Fruit fly (Drosophila melanogaster) whole organism, embryonic: ENCODE results near the gene CG32944.

Experiments used
- Abd-B ChIP-seq: fragments of 200-800 bp; sonication (Bioruptor generic); optimal IDR thresholded peaks from 2 replicates; lab custom pipeline; 2018; ENCODE audit warnings: missing biosample characterization, mild to moderate bottlenecking, missing genetic modification characterization, moderate library complexity
- Awh ChIP-seq: fragments of 200-800 bp; sonication (Bioruptor generic); IDR thresholded peaks from 2 replicates; pipeline ENCODE4, ENCODE4 v1.3.6; 2022; ENCODE audit warnings: missing biosample characterization, missing genetic modification characterization
- CG10565 ChIP-seq: fragments of 200-800 bp; sonication (Bioruptor generic); optimal IDR thresholded peaks from 3 replicates; lab custom pipeline; 2016; ENCODE audit warnings: missing biosample characterization, mild to moderate bottlenecking, missing genetic modification characterization
- CG12391 ChIP-seq: fragments of 200-800 bp; sonication (Bioruptor generic); optimal IDR thresholded peaks from 3 replicates; lab custom pipeline; 2018; ENCODE audit warnings: missing biosample characterization, mild to moderate bottlenecking, missing genetic modification characterization, moderate library complexity
- CG12744 ChIP-seq: fragments of 200-800 bp; sonication (Bioruptor generic); optimal IDR thresholded peaks from 2 replicates; lab custom pipeline; 2016; ENCODE audit warnings: missing biosample characterization, missing genetic modification characterization
- CG13424 ChIP-seq: fragments of 200-800 bp; sonication (Bioruptor generic); optimal IDR thresholded peaks from 2 replicates; lab custom pipeline; 2019; ENCODE audit warnings: missing biosample characterization, mild to moderate bottlenecking, missing genetic modification characterization, moderate library complexity
- CG14667 ChIP-seq: fragments of 200-800 bp; sonication (Bioruptor generic); IDR thresholded peaks from 2 replicates; pipeline ENCODE4 v1.3.6; 2022; ENCODE audit warnings: missing biosample characterization, missing genetic modification characterization
- CG14965 ChIP-seq: fragments of 200-800 bp; sonication (Bioruptor generic); optimal IDR thresholded peaks from 2 replicates; lab custom pipeline; 2016; ENCODE audit warnings: missing biosample characterization, missing genetic modification characterization, borderline replicate concordance
- CG15011 ChIP-seq: fragments of 200-800 bp; sonication (Bioruptor generic); optimal IDR thresholded peaks from 3 replicates; lab custom pipeline; 2018; ENCODE audit warnings: missing biosample characterization, mild to moderate bottlenecking, missing genetic modification characterization
- CG15479 ChIP-seq: fragments of 200-800 bp; sonication (Bioruptor generic); optimal IDR thresholded peaks from 3 replicates; lab custom pipeline; 2019; ENCODE audit warnings: missing biosample characterization, mild to moderate bottlenecking, missing genetic modification characterization, moderate library complexity
- CG17359 ChIP-seq: fragments of 200-800 bp; sonication (Bioruptor generic); optimal IDR thresholded peaks from 3 replicates; lab custom pipeline; 2018; ENCODE audit warnings: missing biosample characterization, mild to moderate bottlenecking, missing genetic modification characterization, moderate library complexity
- CG17361 ChIP-seq: fragments of 200-800 bp; sonication (Bioruptor generic); IDR thresholded peaks from 3 replicates; pipeline ENCODE4 v1.3.6; 2022; ENCODE audit warnings: missing biosample characterization, missing genetic modification characterization
- CG17568 ChIP-seq: fragments of 200-800 bp; sonication (Bioruptor generic); optimal IDR thresholded peaks from 2 replicates; lab custom pipeline; 2018; ENCODE audit warnings: missing biosample characterization, mild to moderate bottlenecking, missing genetic modification characterization, moderate library complexity
- CG1832 ChIP-seq: fragments of 200-800 bp; sonication (Bioruptor generic); optimal IDR thresholded peaks from 2 replicates; lab custom pipeline; 2017; ENCODE audit warnings: missing biosample characterization, mild to moderate bottlenecking, missing genetic modification characterization, inconsistent platforms
- CG2129 ChIP-seq: fragments of 200-800 bp; sonication (Bioruptor generic); IDR thresholded peaks from 2 replicates; pipeline ENCODE4 v1.3.6; 2022; ENCODE audit warnings: missing biosample characterization, missing genetic modification characterization; ENCODE audit not compliant: partially characterized antibody
- CG2712 ChIP-seq: fragments of 200-800 bp; optimal IDR thresholded peaks from 3 replicates; lab custom pipeline; 2019; ENCODE audit warnings: missing biosample characterization, mild to moderate bottlenecking, missing genetic modification characterization, moderate library complexity
- CG30403 ChIP-seq: fragments of 200-800 bp; sonication (Bioruptor generic); optimal IDR thresholded peaks from 3 replicates; lab custom pipeline; 2016; ENCODE audit warnings: missing biosample characterization, missing genetic modification characterization
- CG6175 ChIP-seq: fragments of 200-800 bp; sonication (Bioruptor generic); IDR thresholded peaks from 3 replicates; pipeline ENCODE4 v1.3.6; 2022; ENCODE audit warnings: missing biosample characterization, missing genetic modification characterization
- CG6689 ChIP-seq: fragments of 200-800 bp; sonication (Bioruptor generic); IDR thresholded peaks from 2 replicates; pipeline ENCODE4 v1.3.6; 2022; ENCODE audit warnings: missing biosample characterization, missing genetic modification characterization
- CG6813 ChIP-seq: fragments of 200-800 bp; sonication (Bioruptor generic); optimal IDR thresholded peaks from 2 replicates; lab custom pipeline; 2017; ENCODE audit warnings: missing biosample characterization, missing genetic modification characterization, mild to moderate bottlenecking, moderate library complexity, missing genetic modification reagents
- E2f2 ChIP-seq: fragments of 200-800 bp; sonication (Bioruptor generic); IDR thresholded peaks from 2 replicates; pipeline ENCODE4 v1.3.6; 2022; ENCODE audit warnings: missing biosample characterization, missing genetic modification characterization
- Hr78 ChIP-seq, 2 experiments: fragments of 200-800 bp in 1 of 2; fragments of >200 bp in 1 of 2; sonication (Bioruptor generic) in 1 of 2; optimal IDR thresholded peaks; 2 replicates each; lab custom pipeline; 2017 to 2019; ENCODE audit warnings: missing biosample characterization in 2 of 2, missing genetic modification characterization in 2 of 2, mild to moderate bottlenecking in 1 of 2, moderate library complexity in 1 of 2
- MESR4 ChIP-seq: fragments of 200-800 bp; sonication (Bioruptor generic); optimal IDR thresholded peaks from 2 replicates; lab custom pipeline; 2018; ENCODE audit warnings: missing biosample characterization, mild to moderate bottlenecking, missing genetic modification characterization, moderate library complexity
- Myb ChIP-seq: fragments of 200-800 bp; sonication (Bioruptor generic); optimal IDR thresholded peaks from 2 replicates; lab custom pipeline; 2016; ENCODE audit warnings: missing biosample characterization, missing genetic modification characterization
- NC2β ChIP-seq: fragments of 200-800 bp; sonication (Bioruptor generic); optimal IDR thresholded peaks from 2 replicates; lab custom pipeline; 2016; ENCODE audit warnings: missing biosample characterization, missing genetic modification characterization
- Nf-YB ChIP-seq: fragments of 200-800 bp; sonication (Bioruptor generic); optimal IDR thresholded peaks from 3 replicates; lab custom pipeline; 2019; ENCODE audit warnings: missing biosample characterization, mild to moderate bottlenecking, missing genetic modification characterization, moderate library complexity
- PHDP ChIP-seq: fragments of 200-800 bp; sonication (Bioruptor generic); optimal IDR thresholded peaks from 3 replicates; lab custom pipeline; 2018; ENCODE audit warnings: missing biosample characterization, mild to moderate bottlenecking, missing genetic modification characterization, moderate library complexity
- Tbp ChIP-seq: fragments of >200 bp; optimal IDR thresholded peaks from 2 replicates; lab custom pipeline; 2018; ENCODE audit warnings: missing biosample characterization, missing genetic modification characterization
- YL-1 ChIP-seq: fragments of 200-800 bp; sonication (Bioruptor generic); optimal IDR thresholded peaks from 3 replicates; lab custom pipeline; 2017; ENCODE audit warnings: missing biosample characterization, mild to moderate bottlenecking, missing genetic modification characterization
- ab ChIP-seq: fragments of 200-800 bp; sonication (Bioruptor generic); optimal IDR thresholded peaks from 2 replicates; lab custom pipeline; 2016; ENCODE audit warnings: missing biosample characterization, missing genetic modification characterization
- chinmo ChIP-seq: fragments of 200-800 bp; sonication (Bioruptor generic); IDR thresholded peaks from 4 replicates; pipeline ENCODE4 v1.3.6; 2022; ENCODE audit warnings: missing biosample characterization, missing genetic modification characterization; ENCODE audit not compliant: partially characterized antibody
- da ChIP-seq: fragments of 200-800 bp; sonication (Bioruptor generic); optimal IDR thresholded peaks from 2 replicates; lab custom pipeline; 2016; ENCODE audit warnings: missing biosample characterization, missing genetic modification characterization
- fd96Cb ChIP-seq: fragments of 200-800 bp; sonication (Bioruptor generic); optimal IDR thresholded peaks from 2 replicates; lab custom pipeline; 2018; ENCODE audit warnings: missing biosample characterization, mild to moderate bottlenecking, missing genetic modification characterization, moderate library complexity
- gsb-n ChIP-seq: fragments of 200-800 bp; sonication (Bioruptor generic); optimal IDR thresholded peaks from 3 replicates; lab custom pipeline; 2018; ENCODE audit warnings: missing biosample characterization, mild to moderate bottlenecking, missing genetic modification characterization
- gt ChIP-seq: fragments of 200-800 bp; sonication (Bioruptor generic); IDR thresholded peaks from 2 replicates; pipeline ENCODE4 v1.3.6; 2022; ENCODE audit warnings: missing biosample characterization, missing genetic modification characterization
- ind ChIP-seq: fragments of 200-800 bp; sonication (Bioruptor generic); optimal IDR thresholded peaks from 3 replicates; lab custom pipeline; 2016; ENCODE audit warnings: missing biosample characterization, missing genetic modification characterization
- mam ChIP-seq: fragments of 200-800 bp; sonication (Bioruptor generic); optimal IDR thresholded peaks from 3 replicates; lab custom pipeline; 2016; ENCODE audit warnings: missing biosample characterization, missing genetic modification characterization
- org-1 ChIP-seq: fragments of 200-800 bp; sonication (Bioruptor generic); optimal IDR thresholded peaks from 2 replicates; lab custom pipeline; 2017; ENCODE audit warnings: missing biosample characterization, missing genetic modification characterization
- otp ChIP-seq: fragments of 200-800 bp; sonication (Bioruptor generic); IDR thresholded peaks from 3 replicates; pipeline ENCODE4, ENCODE4 v1.3.6; 2022; ENCODE audit warnings: missing biosample characterization, missing genetic modification characterization
- pan ChIP-seq, 4 experiments: fragments of >200 bp in 3 of 4; fragments of 200-800 bp in 1 of 4; sonication (Bioruptor generic) in 1 of 4; optimal IDR thresholded peaks in 3 of 4; IDR thresholded peaks in 1 of 4; 2 replicates each; pipeline versions ENCODE4 v1.3.6 to Lab custom; 2017 to 2022; ENCODE audit warnings: missing biosample characterization in 2 of 4, missing genetic modification characterization in 2 of 4, mixed read lengths in 1 of 4
- sens ChIP-seq: fragments of 200-800 bp; sonication (Bioruptor generic); peaks from one replicate; lab custom pipeline; 2016; ENCODE audit warnings: missing biosample characterization, missing genetic modification characterization
- sqz ChIP-seq: fragments of 200-800 bp; sonication (Bioruptor generic); optimal IDR thresholded peaks from 3 replicates; lab custom pipeline; 2018; ENCODE audit warnings: missing biosample characterization, mild to moderate bottlenecking, missing genetic modification characterization
- tgo ChIP-seq: fragments of 200-800 bp; sonication (Bioruptor generic); IDR thresholded peaks from 3 replicates; pipeline ENCODE4 v1.3.6; 2022; ENCODE audit warnings: missing biosample characterization, missing genetic modification characterization
- tx ChIP-seq: fragments of 200-800 bp; sonication (Bioruptor generic); optimal IDR thresholded peaks from 2 replicates; lab custom pipeline; 2016; ENCODE audit warnings: missing biosample characterization, missing genetic modification characterization
- unc-4 ChIP-seq: fragments of 200-800 bp; sonication (Bioruptor generic); IDR thresholded peaks from 2 replicates; pipeline ENCODE4 v1.3.6; 2022; ENCODE audit warnings: missing biosample characterization, missing genetic modification characterization; ENCODE audit not compliant: partially characterized antibody
- z ChIP-seq: fragments of 200-800 bp; sonication (Bioruptor generic); IDR thresholded peaks from 3 replicates; pipeline ENCODE4 v1.3.6; 2022; ENCODE audit warnings: missing biosample characterization, missing genetic modification characterization
- zen2 ChIP-seq: fragments of 200-800 bp; sonication (Bioruptor generic); IDR thresholded peaks from 3 replicates; pipeline ENCODE4 v1.3.6; 2022; ENCODE audit warnings: missing biosample characterization, missing genetic modification characterization; ENCODE audit not compliant: partially characterized antibody
- zfh1 ChIP-seq: fragments of 200-800 bp; sonication (Bioruptor generic); IDR thresholded peaks from 3 replicates; pipeline ENCODE4 v1.3.6; 2022; ENCODE audit warnings: missing biosample characterization, missing genetic modification characterization

CG32944 gene

DNA sequence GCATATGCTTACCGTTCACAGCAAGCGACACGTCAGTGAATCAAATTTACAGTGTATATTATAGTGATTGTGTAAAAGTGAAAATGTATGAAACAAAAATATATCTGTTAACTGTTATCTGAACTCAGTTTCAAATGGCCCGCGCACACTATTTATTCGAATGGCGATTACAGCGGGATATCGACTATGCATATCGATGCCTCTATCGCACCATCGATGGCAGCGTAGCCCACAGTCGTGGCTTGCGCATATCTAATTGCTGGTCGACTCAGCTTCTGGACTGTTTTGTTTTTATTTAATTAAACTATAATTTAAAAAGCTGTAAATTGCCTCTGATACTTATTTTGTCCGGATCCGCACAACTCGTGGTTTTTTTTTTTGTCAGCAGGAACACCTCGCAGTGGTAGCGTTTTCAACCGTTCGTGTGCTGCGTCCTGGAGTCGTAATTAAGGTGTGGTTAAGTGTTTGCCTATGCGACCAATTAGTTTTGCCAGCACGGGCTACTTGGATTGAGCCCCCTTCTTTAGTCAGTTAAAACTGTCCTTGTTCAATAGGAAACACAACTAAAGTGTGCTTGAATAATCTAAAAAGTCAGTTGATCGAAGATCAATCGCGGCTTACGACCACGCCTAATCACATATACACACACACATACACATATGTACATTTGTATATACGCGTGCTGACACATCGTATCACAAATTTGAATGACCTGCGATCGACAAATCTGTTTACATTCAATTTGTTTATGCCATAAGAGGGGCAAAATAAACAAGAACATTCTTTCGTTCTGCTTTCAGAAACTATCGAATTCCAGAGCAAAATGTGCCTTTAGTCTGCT is 38.1 kb downstream of the CG32944 start, which contains the start of gene Cont (continued):
- TF ChIP-seq chinmo (peak; percentile 90; the same call in 2 of the 4 replicates), Abd-B (GFP tag; lab: Kevin White, UChicago) (no peak), PHDP (tag; lab: Kevin White, UChicago) (no peak), CG15011 (GFP tag; lab: Kevin White, UChicago) (no peak), CG6175 (GFP tag; lab: Robert Waterston, UW) (no peak), tx (GFP tag; lab: Kevin White, UChicago) (no peak), ind (GFP tag; lab: Kevin White, UChicago) (no peak), CG17568 (GFP tag; lab: Kevin White, UChicago) (no peak), CG14965 (no peak), Awh (no peak), CG14667 (GFP tag; lab: Robert Waterston, UW) (no peak), org-1 (GFP tag; lab: Kevin White, UChicago) (no peak), Myb (GFP tag; lab: Kevin White, UChicago) (peak; percentile 30), ab (no peak), CG2129 (GFP tag; lab: Robert Waterston, UW) (peak; percentile 62), pan (optimal IDR thresholded peaks at IDR 0.05; lab: Kevin White, UChicago) (no peak), pan (GFP tag; optimal IDR thresholded peaks at IDR 0.05 in 1 of 2, IDR thresholded peaks at IDR 0.05 in 1 of 2) (peak in 1 of 2 experiments; percentile 7), CG1832 (GFP tag; lab: Kevin White, UChicago) (no peak), Nf-YB (GFP tag; lab: Kevin White, UChicago) (no peak), CG15479 (peak; percentile 12), gt (GFP tag; lab: Robert Waterston, UW) (no peak), da (GFP tag; lab: Kevin White, UChicago) (no peak), Hr78 (GFP tag; optimal IDR thresholded peaks at IDR 0.05; lab: Kevin White, UChicago) (no peak), gsb-n (tag; lab: Kevin White, UChicago) (peak; percentile 29), tgo (GFP tag; lab: Robert Waterston, UW) (no peak), z (GFP tag; lab: Robert Waterston, UW) (no peak), CG12744 (GFP tag; lab: Kevin White, UChicago) (no peak), CG12391 (tag; lab: Kevin White, UChicago) (peak; percentile 20), Tbp (GFP tag; lab: Kevin White, UChicago) (no peak), CG30403 (GFP tag; lab: Kevin White, UChicago) (no peak), MESR4 (GFP tag; lab: Kevin White, UChicago) (peak; percentile 72), sqz (GFP tag; lab: Kevin White, UChicago) (no peak), YL-1 (peak; percentile 79), NC2β (GFP tag; lab: Kevin White, UChicago) (peak; percentile 21), fd96Cb (tag; lab: Kevin White, UChicago) (no peak), unc-4 (GFP tag; lab: Robert Waterston, UW) (peak; percentile 94), CG10565 (GFP tag; lab: Kevin White, UChicago) (no peak), CG2712 (peak; percentile 31), CG13424 (tag; lab: Kevin White, UChicago) (no peak), CG17361 (GFP tag; lab: Robert Waterston, UW) (0 out of 3 replicates have a peak, but pooled peaks have one; percentile 10), mam (peak; percentile 36), CG6813 (GFP tag; lab: Kevin White, UChicago) (no peak), zen2 (peak; percentile 89), E2f2 (GFP tag; lab: Robert Waterston, UW) (peak; percentile 98), otp (GFP tag; lab: Robert Waterston, UW) (no peak), zfh1 (GFP tag; lab: Robert Waterston, UW) (no peak), sens (GFP tag; lab: Kevin White, UChicago) (peak; percentile 89), CG6689 (no peak), CG17359 (tag; lab: Kevin White, UChicago) (no peak)
